Fruit fly (Drosophila melanogaster) whole organism, pupa: ENCODE data around the gene CG11828.

Source experiments
- CG10348 ChIP-seq: fragments of 200-800 bp; sonication (Bioruptor generic); IDR thresholded peaks from 2 replicates; pipeline ENCODE4 v1.3.6; 2022; ENCODE audit warnings: missing biosample characterization, missing genetic modification characterization
- CG12605 ChIP-seq: fragments of 200-800 bp; sonication (Bioruptor generic); IDR thresholded peaks from 2 replicates; pipeline ENCODE4 v1.3.6; 2022; ENCODE audit warnings: missing biosample characterization, missing genetic modification characterization
- CG13204 ChIP-seq: fragments of 200-800 bp; sonication (Bioruptor generic); optimal IDR thresholded peaks from 2 replicates; lab custom pipeline; 2018; ENCODE audit warnings: missing biosample characterization, mild to moderate bottlenecking, missing genetic modification characterization, moderate library complexity
- CG14655 ChIP-seq: fragments of 200-800 bp; sonication (Bioruptor generic); optimal IDR thresholded peaks from 3 replicates; lab custom pipeline; 2017; ENCODE audit warnings: mild to moderate bottlenecking, missing biosample characterization, missing genetic modification reagents, missing genetic modification characterization
- CG15710 ChIP-seq: fragments of 200-800 bp; sonication (Bioruptor generic); optimal IDR thresholded peaks from 2 replicates; lab custom pipeline; 2018; ENCODE audit warnings: missing biosample characterization, mild to moderate bottlenecking, missing genetic modification characterization, moderate library complexity
- CG17806 ChIP-seq: fragments of 200-800 bp; sonication (Bioruptor generic); optimal IDR thresholded peaks from 2 replicates; lab custom pipeline; 2018; ENCODE audit warnings: missing biosample characterization, mild to moderate bottlenecking, missing genetic modification characterization, moderate library complexity
- CG32121 ChIP-seq: fragments of 200-800 bp; sonication (Bioruptor generic); IDR thresholded peaks from 2 replicates; pipeline ENCODE4 v1.3.6; 2022; ENCODE audit warnings: missing biosample characterization, missing genetic modification characterization
- CG34367 ChIP-seq: fragments of 200-800 bp; sonication (Bioruptor generic); optimal IDR thresholded peaks from 2 replicates; lab custom pipeline; 2018; ENCODE audit warnings: missing biosample characterization, mild to moderate bottlenecking, missing genetic modification characterization
- CG4496 ChIP-seq: fragments of 200-800 bp; sonication (Bioruptor generic); IDR thresholded peaks from 3 replicates; pipeline ENCODE4 v1.3.6; 2022; ENCODE audit warnings: missing biosample characterization, missing genetic modification characterization
- CG8159 ChIP-seq: fragments of 200-800 bp; sonication (Bioruptor generic); optimal IDR thresholded peaks from 3 replicates; lab custom pipeline; 2018; ENCODE audit warnings: missing biosample characterization, mild to moderate bottlenecking, missing genetic modification characterization, moderate library complexity
- CG8301 ChIP-seq: fragments of 200-800 bp; sonication (Bioruptor generic); optimal IDR thresholded peaks from 2 replicates; lab custom pipeline; 2018; ENCODE audit warnings: missing biosample characterization, mild to moderate bottlenecking, missing genetic modification characterization
- CG9948 ChIP-seq: fragments of 200-800 bp; sonication (Bioruptor generic); optimal IDR thresholded peaks from 2 replicates; lab custom pipeline; 2018; ENCODE audit warnings: missing biosample characterization, mild to moderate bottlenecking, missing genetic modification characterization, moderate library complexity
- D1 ChIP-seq: fragments of 200-800 bp; sonication (Bioruptor generic); optimal IDR thresholded peaks from 2 replicates; lab custom pipeline; 2018; ENCODE audit warnings: missing biosample characterization, mild to moderate bottlenecking, missing genetic modification characterization, moderate library complexity
- EcR ChIP-seq: fragments of 200-800 bp; sonication (Bioruptor generic); optimal IDR thresholded peaks from 3 replicates; lab custom pipeline; 2019; ENCODE audit warnings: missing biosample characterization, missing genetic modification characterization, mild to moderate bottlenecking, moderate library complexity, missing genetic modification reagents
- Ets98B ChIP-seq: fragments of 200-800 bp; sonication (Bioruptor generic); IDR thresholded peaks from 2 replicates; pipeline ENCODE4 v1.3.6; 2022; ENCODE audit warnings: missing biosample characterization, missing genetic modification characterization
- Pif1A ChIP-seq: fragments of 200-800 bp; sonication (Bioruptor generic); optimal IDR thresholded peaks from 3 replicates; lab custom pipeline; 2016; ENCODE audit warnings: missing biosample characterization, missing genetic modification characterization
- Pif1B ChIP-seq: fragments of 200-800 bp; sonication (Bioruptor generic); optimal IDR thresholded peaks from 3 replicates; lab custom pipeline; 2016; ENCODE audit warnings: missing biosample characterization, missing genetic modification characterization
- Snoo ChIP-seq: fragments of 200-800 bp; sonication (Bioruptor generic); optimal IDR thresholded peaks from 3 replicates; lab custom pipeline; 2017; ENCODE audit warnings: missing biosample characterization, mild to moderate bottlenecking, missing genetic modification characterization, inconsistent platforms
- fd96Ca ChIP-seq: fragments of 200-800 bp; sonication (Bioruptor generic); IDR thresholded peaks from 3 replicates; pipeline ENCODE4 v1.3.6; 2022; ENCODE audit warnings: missing biosample characterization, missing genetic modification characterization
- gl ChIP-seq: fragments of 200-800 bp; sonication (Bioruptor generic); optimal IDR thresholded peaks from 2 replicates; lab custom pipeline; 2018; ENCODE audit warnings: missing biosample characterization, mild to moderate bottlenecking, missing genetic modification characterization
- rn ChIP-seq: fragments of 200-800 bp; sonication (Bioruptor generic); IDR thresholded peaks from 2 replicates; pipeline ENCODE4 v1.3.6; 2022; ENCODE audit warnings: missing biosample characterization, missing genetic modification characterization

The CG11828 gene

DNA sequence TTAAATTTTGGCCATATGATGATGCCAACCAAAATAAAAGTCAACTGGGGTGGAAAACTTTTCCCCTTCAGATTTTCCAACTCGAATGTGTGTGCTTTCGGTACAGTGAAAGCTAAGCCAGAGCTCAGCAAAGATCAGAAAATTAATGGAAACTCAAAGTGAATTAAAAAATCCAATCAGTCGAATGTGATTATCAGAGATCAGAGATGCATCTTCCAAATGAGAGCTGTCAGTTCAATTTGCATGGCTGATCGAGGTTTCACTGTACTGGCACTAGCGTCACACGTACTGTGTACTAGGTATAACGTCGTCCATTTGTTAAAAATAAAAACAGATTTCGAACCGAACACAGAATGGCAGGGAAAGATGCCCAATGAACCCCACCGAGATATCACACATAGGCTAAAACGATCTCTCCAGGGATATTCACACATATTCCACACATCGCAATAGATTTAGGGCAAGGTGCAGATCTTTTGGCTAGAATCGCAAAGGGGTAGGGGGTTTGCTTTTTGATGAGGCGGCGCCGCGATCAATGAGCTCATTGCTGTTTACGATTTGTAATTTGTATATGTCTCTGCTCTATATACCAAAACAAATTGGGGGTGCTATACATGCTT lies 17.9 kb upstream of the CG11828 start:
- peak; percentile 11 for TF ChIP-seq Pif1A (GFP tag; lab: Kevin White, UChicago)
- no peak for TF ChIP-seq CG15710 (tag; lab: Kevin White, UChicago)
- no peak for TF ChIP-seq D1
- TF ChIP-seq CG9948 (tag; lab: Kevin White, UChicago), result no peak
- peak; percentile 66 for TF ChIP-seq CG12605 (GFP tag; lab: Robert Waterston, UW)
- TF ChIP-seq CG8159 (tag; lab: Kevin White, UChicago), result no peak
- TF ChIP-seq CG17806 (tag; lab: Kevin White, UChicago), result no peak
- no peak for TF ChIP-seq CG10348 (GFP tag; lab: Robert Waterston, UW)
- peak; percentile 50 for TF ChIP-seq CG8301 (tag; lab: Kevin White, UChicago)
- no peak for TF ChIP-seq CG34367 (tag; lab: Kevin White, UChicago)
- TF ChIP-seq fd96Ca (GFP tag; lab: Robert Waterston, UW), result peak; percentile 89
- TF ChIP-seq Ets98B (GFP tag; lab: Robert Waterston, UW), result peak; percentile 80
- TF ChIP-seq Snoo (tag; lab: Kevin White, UChicago), result no peak
- TF ChIP-seq Pif1B (GFP tag; lab: Kevin White, UChicago), result no peak
- peak; percentile 51; the same call in 1 of the 2 replicates for TF ChIP-seq rn (GFP tag; lab: Robert Waterston, UW)
- peak; percentile 76; the same call in 2 of the 3 replicates for TF ChIP-seq CG4496
- peak; percentile 52 for TF ChIP-seq CG14655 (GFP tag; lab: Kevin White, UChicago)
- no peak for TF ChIP-seq EcR (GFP tag; lab: Kevin White, UChicago)
- TF ChIP-seq CG13204, result no peak
- TF ChIP-seq CG32121, result peak; percentile 77
- TF ChIP-seq gl (tag; lab: Kevin White, UChicago), result no peak

DNA sequence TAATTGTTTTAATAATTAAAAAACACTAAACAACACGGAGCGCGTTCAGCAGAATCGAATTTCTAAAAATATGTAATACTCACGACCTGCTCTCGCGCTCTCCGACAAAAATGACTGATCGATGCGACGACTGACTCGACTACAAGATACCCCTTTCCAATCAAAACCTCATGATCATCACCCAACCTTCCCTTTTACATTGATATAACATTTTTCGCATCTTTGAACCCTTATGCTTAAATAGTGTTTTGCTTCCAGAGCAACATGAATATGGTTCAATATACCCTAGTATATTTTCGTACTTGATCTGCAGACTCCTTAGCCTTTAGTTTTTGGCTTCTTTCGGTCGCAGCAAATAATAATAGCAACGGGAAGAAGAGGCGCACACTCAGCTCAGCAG lies 11.1 kb upstream of the CG11828 start:
- TF ChIP-seq gl (tag; lab: Kevin White, UChicago) (no peak), D1 (no peak), CG14655 (GFP tag; lab: Kevin White, UChicago) (peak; percentile 79), EcR (GFP tag; lab: Kevin White, UChicago) (no peak), CG4496 (peak; percentile 88), Pif1A (GFP tag; lab: Kevin White, UChicago) (peak; percentile 65), CG34367 (tag; lab: Kevin White, UChicago) (no peak), CG32121 (peak; percentile 86), CG17806 (tag; lab: Kevin White, UChicago) (peak; percentile 46), Snoo (tag; lab: Kevin White, UChicago) (no peak), rn (GFP tag; lab: Robert Waterston, UW) (no peak), fd96Ca (GFP tag; lab: Robert Waterston, UW) (peak; percentile 89), CG8159 (tag; lab: Kevin White, UChicago) (peak; percentile 24), CG8301 (tag; lab: Kevin White, UChicago) (peak; percentile 74), Ets98B (GFP tag; lab: Robert Waterston, UW) (peak; percentile 86), CG15710 (tag; lab: Kevin White, UChicago) (peak; percentile 8), CG10348 (GFP tag; lab: Robert Waterston, UW) (no peak), Pif1B (GFP tag; lab: Kevin White, UChicago) (peak; percentile 62), CG12605 (GFP tag; lab: Robert Waterston, UW) (peak; percentile 43; the same call in 1 of the 2 replicates), CG13204 (no peak), CG9948 (tag; lab: Kevin White, UChicago) (peak; percentile 33)

DNA sequence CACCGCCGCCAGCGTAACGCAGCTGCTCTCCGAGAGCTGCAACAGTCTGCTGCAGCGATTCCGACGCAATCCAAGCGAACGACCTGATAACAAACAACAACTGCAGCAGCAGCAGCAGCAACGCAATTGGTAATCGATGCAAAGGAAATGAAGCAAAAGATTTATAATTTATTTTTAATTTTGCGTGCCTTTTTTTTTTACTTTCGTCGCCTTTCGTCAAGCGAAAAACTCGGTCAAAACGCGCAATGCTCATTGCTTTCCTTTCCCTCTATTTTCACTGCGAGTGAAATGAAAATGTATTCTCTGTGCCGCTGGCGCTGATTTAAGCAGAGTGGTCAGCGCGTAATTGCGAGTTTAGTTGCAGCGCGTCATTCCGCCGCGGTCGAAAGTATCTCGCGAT lies 9.8 kb upstream of the CG11828 start:
- TF ChIP-seq CG32121 (peak; percentile 30; the same call in 1 of the 2 replicates), gl (tag; lab: Kevin White, UChicago) (peak; percentile 53), fd96Ca (GFP tag; lab: Robert Waterston, UW) (0 out of 3 replicates have a peak, but pooled peaks have one; percentile 21), CG14655 (GFP tag; lab: Kevin White, UChicago) (peak; percentile 27), CG12605 (GFP tag; lab: Robert Waterston, UW) (no peak), CG15710 (tag; lab: Kevin White, UChicago) (no peak), rn (GFP tag; lab: Robert Waterston, UW) (no peak), CG4496 (no peak), Snoo (tag; lab: Kevin White, UChicago) (no peak), Pif1A (GFP tag; lab: Kevin White, UChicago) (peak; percentile 1), Ets98B (GFP tag; lab: Robert Waterston, UW) (no peak), CG8301 (tag; lab: Kevin White, UChicago) (peak; percentile 39), D1 (no peak)
- TF ChIP-seq, all 21 proteins: peak for 6

DNA sequence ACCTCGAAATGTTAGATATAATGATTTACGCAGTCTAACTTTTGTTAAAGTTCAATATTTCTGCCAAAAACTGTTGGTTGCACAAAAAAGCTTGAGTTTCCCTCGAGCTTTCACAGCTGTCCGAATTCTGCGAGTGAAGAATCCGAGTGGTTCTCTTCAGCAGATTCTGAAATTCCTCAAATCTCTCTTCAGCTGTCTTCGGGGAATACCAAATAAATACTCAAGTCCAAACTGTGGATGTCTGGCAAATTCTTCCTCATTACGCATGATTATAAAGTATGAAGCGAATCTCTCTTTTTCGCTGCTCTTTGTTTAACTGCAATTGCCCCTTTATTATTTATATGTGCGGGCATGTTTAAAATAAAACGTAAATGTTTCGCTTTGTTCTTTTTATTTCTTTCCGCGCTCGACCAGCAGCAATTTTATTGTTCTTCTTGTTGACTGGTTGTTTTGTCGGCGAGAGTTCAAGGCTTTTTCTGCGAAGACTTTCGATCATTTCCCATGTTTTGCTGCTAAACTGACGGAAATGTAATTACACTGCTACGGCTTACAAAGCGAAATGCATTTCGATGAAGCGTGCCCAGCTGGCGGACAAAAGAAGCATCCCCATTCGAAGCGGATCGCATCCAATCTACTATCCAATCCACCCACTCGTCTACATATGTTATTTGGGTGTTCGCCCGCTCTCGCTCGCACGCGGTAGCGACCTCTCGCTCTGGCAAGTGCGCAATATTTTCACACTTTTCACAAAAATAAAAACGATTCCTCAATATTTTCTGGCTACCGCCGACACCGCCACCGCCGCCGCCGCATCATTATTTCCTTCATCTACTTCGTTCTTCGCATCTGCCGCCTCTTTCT lies 8.7 kb upstream of the CG11828 start:
- TF ChIP-seq EcR (GFP tag; lab: Kevin White, UChicago), result peak; percentile 89
- no peak; the same call in 1 of the 2 replicates for TF ChIP-seq Ets98B (GFP tag; lab: Robert Waterston, UW)
- TF ChIP-seq CG32121, result no peak
- TF ChIP-seq CG17806 (tag; lab: Kevin White, UChicago), result peak; percentile 48
- no peak for TF ChIP-seq CG8301 (tag; lab: Kevin White, UChicago)
- peak; percentile 76 for TF ChIP-seq CG13204
- peak; percentile 59 for TF ChIP-seq CG34367 (tag; lab: Kevin White, UChicago)
- no peak for TF ChIP-seq CG4496
- TF ChIP-seq Pif1A (GFP tag; lab: Kevin White, UChicago), result peak; percentile 49
- peak; percentile 53 for TF ChIP-seq CG8159 (tag; lab: Kevin White, UChicago)
- TF ChIP-seq CG14655 (GFP tag; lab: Kevin White, UChicago), result peak; percentile 72
- peak; percentile 63 for TF ChIP-seq CG15710 (tag; lab: Kevin White, UChicago)
- peak; percentile 71; the same call in 1 of the 2 replicates for TF ChIP-seq CG12605 (GFP tag; lab: Robert Waterston, UW)
- TF ChIP-seq gl (tag; lab: Kevin White, UChicago), result peak; percentile 90
